Worm (Caenorhabditis elegans) whole organism, L2 larva: ENCODE data around the gene fbxb-91.

Experiments used
- C34F6.9 ChIP-seq: fragments of 150-350 bp; optimal IDR thresholded peaks from 2 replicates; lab custom pipeline; 2014; ENCODE audit warnings: missing biosample characterization, missing genetic modification characterization
- F13H6.1 ChIP-seq: sonication (generic microtip); optimal IDR thresholded peaks from 2 replicates; lab custom pipeline; 2016; ENCODE audit warnings: missing genetic modification characterization, missing compliant biosample characterization
- R02D3.7 ChIP-seq: fragments of 150-350 bp; optimal IDR thresholded peaks from 2 replicates; lab custom pipeline; 2014; ENCODE audit warnings: missing biosample characterization, missing genetic modification characterization
- Y55F3AM.14 ChIP-seq: fragments of 200-800 bp; sonication (Bioruptor generic); optimal IDR thresholded peaks from 2 replicates; lab custom pipeline; 2018; ENCODE audit warnings: mild to moderate bottlenecking, missing genetic modification characterization, missing compliant biosample characterization
- blmp-1 ChIP-seq: sonication (generic microtip); optimal IDR thresholded peaks from 2 replicates; lab custom pipeline; 2017; ENCODE audit warnings: missing genetic modification characterization, mild to moderate bottlenecking, missing compliant biosample characterization, antibody characterized with exemption, moderate library complexity; ENCODE audit not compliant: insufficient read depth
- ceh-82 ChIP-seq: fragments of 150-350 bp; optimal IDR thresholded peaks from 2 replicates; lab custom pipeline; 2014; ENCODE audit warnings: missing biosample characterization, missing genetic modification characterization
- dmd-4 ChIP-seq: sonication (generic microtip); optimal IDR thresholded peaks from 2 replicates; lab custom pipeline; 2017; ENCODE audit warnings: missing biosample characterization, missing genetic modification characterization
- egl-27 ChIP-seq: sonication (generic microtip); optimal IDR thresholded peaks from 3 replicates; lab custom pipeline; 2017; ENCODE audit warnings: missing biosample characterization, missing genetic modification reagents, missing genetic modification characterization
- elt-3 ChIP-seq: sonication (generic microtip); optimal IDR thresholded peaks from 2 replicates; lab custom pipeline; 2017; ENCODE audit warnings: missing biosample characterization, missing genetic modification characterization
- fos-1 ChIP-seq: fragments of 150-350 bp; optimal IDR thresholded peaks from 2 replicates; lab custom pipeline; 2014; ENCODE audit warnings: missing biosample characterization, missing genetic modification characterization
- gmeb-1 ChIP-seq: fragments of 150-350 bp; optimal IDR thresholded peaks from 2 replicates; lab custom pipeline; 2014; ENCODE audit warnings: missing biosample characterization, missing genetic modification characterization
- lin-13 ChIP-seq: fragments of 150-350 bp; optimal IDR thresholded peaks from 2 replicates; lab custom pipeline; 2014; ENCODE audit warnings: missing biosample characterization, missing genetic modification reagents, missing genetic modification characterization
- lin-39 ChIP-seq: fragments of 150-350 bp; optimal IDR thresholded peaks from 2 replicates; lab custom pipeline; 2014; ENCODE audit warnings: missing biosample characterization, missing genetic modification reagents, missing genetic modification characterization
- lsy-2 ChIP-seq, 2 experiments: fragments of 150-350 bp in 1 of 2; sonication (generic microtip) in 1 of 2; optimal IDR thresholded peaks; 2 replicates each; lab custom pipeline; 2014 to 2017; ENCODE audit warnings: missing biosample characterization in 2 of 2, missing genetic modification characterization in 2 of 2
- mab-5 ChIP-seq: fragments of 150-350 bp; optimal IDR thresholded peaks from 2 replicates; lab custom pipeline; 2014; ENCODE audit warnings: missing biosample characterization, missing genetic modification characterization
- mbf-1 ChIP-seq: sonication (generic microtip); optimal IDR thresholded peaks from 2 replicates; lab custom pipeline; 2017; ENCODE audit warnings: missing biosample characterization, missing genetic modification characterization
- nhr-10 ChIP-seq: sonication (generic microtip); optimal IDR thresholded peaks from 2 replicates; lab custom pipeline; 2017; ENCODE audit warnings: missing biosample characterization, missing genetic modification characterization
- nhr-12 ChIP-seq: fragments of 150-350 bp; optimal IDR thresholded peaks from 2 replicates; lab custom pipeline; 2014; ENCODE audit warnings: missing biosample characterization, missing genetic modification characterization
- nhr-129 ChIP-seq: fragments of 150-350 bp; optimal IDR thresholded peaks from 2 replicates; lab custom pipeline; 2014; ENCODE audit warnings: missing biosample characterization, missing genetic modification characterization
- nhr-21 ChIP-seq: fragments of 150-350 bp; optimal IDR thresholded peaks from 2 replicates; lab custom pipeline; 2014; ENCODE audit warnings: missing biosample characterization, missing genetic modification characterization
- nhr-23 ChIP-seq: fragments of 150-350 bp; optimal IDR thresholded peaks from 2 replicates; lab custom pipeline; 2014; ENCODE audit warnings: missing biosample characterization, missing genetic modification reagents, missing genetic modification characterization
- nhr-25 ChIP-seq: fragments of 150-350 bp; sonication (generic microtip); optimal IDR thresholded peaks from 3 replicates; lab custom pipeline; 2014; ENCODE audit warnings: missing biosample characterization, missing genetic modification characterization
- nhr-77 ChIP-seq: fragments of 150-350 bp; optimal IDR thresholded peaks from 2 replicates; lab custom pipeline; 2014; ENCODE audit warnings: missing biosample characterization, missing genetic modification characterization
- peb-1 ChIP-seq: fragments of 150-350 bp; optimal IDR thresholded peaks from 2 replicates; lab custom pipeline; 2014; ENCODE audit warnings: missing biosample characterization, missing genetic modification characterization
- sem-4 ChIP-seq: fragments of 150-350 bp; optimal IDR thresholded peaks from 2 replicates; lab custom pipeline; 2014; ENCODE audit warnings: missing biosample characterization, missing genetic modification reagents, missing genetic modification characterization
- sma-9 ChIP-seq, 2 experiments: fragments of 150-350 bp in 1 of 2; sonication (generic microtip) in 1 of 2; optimal IDR thresholded peaks; 2 replicates each; lab custom pipeline; 2014 to 2016; ENCODE audit warnings: missing genetic modification characterization in 2 of 2, mild to moderate bottlenecking in 1 of 2, missing biosample characterization in 1 of 2, missing compliant biosample characterization in 1 of 2, missing genetic modification reagents in 1 of 2, moderate library complexity in 1 of 2
- unc-39 ChIP-seq: fragments of 150-350 bp; optimal IDR thresholded peaks from 2 replicates; lab custom pipeline; 2014; ENCODE audit warnings: missing biosample characterization, missing genetic modification characterization
- zag-1 ChIP-seq: fragments of 150-350 bp; optimal IDR thresholded peaks from 2 replicates; lab custom pipeline; 2014; ENCODE audit warnings: missing biosample characterization, missing genetic modification characterization
- ztf-1 ChIP-seq: fragments of 200-800 bp; sonication (Bioruptor generic); conservative IDR thresholded peaks from 2 replicates; pipeline ENCODE4 v1.3.6; 2022; ENCODE audit warnings: missing genetic modification characterization, missing compliant biosample characterization
- ztf-11 ChIP-seq: sonication (generic microtip); optimal IDR thresholded peaks from 2 replicates; lab custom pipeline; 2017; ENCODE audit warnings: missing biosample characterization, missing genetic modification characterization
- ztf-4 ChIP-seq: fragments of 150-350 bp; optimal IDR thresholded peaks from 2 replicates; lab custom pipeline; 2014; ENCODE audit warnings: missing biosample characterization, missing genetic modification characterization

Gene fbxb-91

ce11 chrII:3750685-3751084 lies at the start of gene fbxb-91:
Gene fbxb-91, minus strand, starts transcription at chrII:3750785.
- TF ChIP-seq mbf-1 (tag; lab: Kevin White, UChicago), result no peak
- no peak for TF ChIP-seq dmd-4
- no peak for TF ChIP-seq sma-9 (GFP tag; optimal IDR thresholded peaks at IDR 0.05; lab: Kevin White, UChicago)
- no peak for TF ChIP-seq sma-9 (tag; optimal IDR thresholded peaks at IDR 0.05; lab: Kevin White, UChicago)
- TF ChIP-seq lsy-2 (tag; optimal IDR thresholded peaks at IDR 0.05; lab: Kevin White, UChicago), result no peak
- TF ChIP-seq sem-4 (tag; lab: Kevin White, UChicago), result no peak
- no peak for TF ChIP-seq gmeb-1 (tag; lab: Kevin White, UChicago)
- no peak for TF ChIP-seq ztf-1 (GFP tag; lab: Robert Waterston, UW)
- TF ChIP-seq egl-27 (tag; lab: Kevin White, UChicago), result no peak
- no peak for TF ChIP-seq ztf-11 (tag; lab: Kevin White, UChicago)
- TF ChIP-seq lin-39 (tag; lab: Kevin White, UChicago), result no peak
- TF ChIP-seq Y55F3AM.14 (GFP tag; lab: Kevin White, UChicago), result no peak
- TF ChIP-seq nhr-10 (tag; lab: Kevin White, UChicago), result no peak
- no peak for TF ChIP-seq fos-1 (tag; lab: Kevin White, UChicago)
- no peak for TF ChIP-seq F13H6.1 (tag; lab: Kevin White, UChicago)
- TF ChIP-seq peb-1 (tag; lab: Kevin White, UChicago), result no peak

ce11 chrII:3795323-3795722 lies 44.7 kb upstream of the fbxb-91 start, which contains the start of gene Y8A9A.2:
Gene Y8A9A.2, plus strand, starts transcription at chrII:3795623.
- TF ChIP-seq sem-4 (tag; lab: Kevin White, UChicago), result no peak
- TF ChIP-seq fos-1 (tag; lab: Kevin White, UChicago), result no peak
- no peak for TF ChIP-seq ztf-4 (tag; lab: Kevin White, UChicago)
- no peak for TF ChIP-seq lin-13 (GFP tag; lab: Kevin White, UChicago)
- no peak for TF ChIP-seq nhr-12
- TF ChIP-seq, all 48 proteins: peak for 0

- TF ChIP-seq nhr-77 (no peak), nhr-129 (tag; lab: Kevin White, UChicago) (no peak), nhr-12 (no peak), nhr-21 (no peak), zag-1 (tag; lab: Kevin White, UChicago) (no peak)
These were observed 42.8 kb upstream of the fbxb-91 start, which contains the start of gene fbxb-99 for ce11 chrII:3793336-3793735. Gene fbxb-99, minus strand, starts transcription at chrII:3793436.

- TF ChIP-seq fos-1 (tag; lab: Kevin White, UChicago) (peak; percentile 49), C34F6.9 (tag; lab: Kevin White, UChicago) (no peak), nhr-25 (tag; lab: Kevin White, UChicago) (no peak), ceh-82 (tag; lab: Kevin White, UChicago) (no peak), blmp-1 (no peak), Y55F3AM.14 (GFP tag; lab: Kevin White, UChicago) (no peak), nhr-77 (no peak), mab-5 (tag; lab: Kevin White, UChicago) (no peak), F13H6.1 (tag; lab: Kevin White, UChicago) (no peak)
These were observed 37.9 kb upstream of the fbxb-91 start for ce11 chrII:3788356-3788962.

- no peak for TF ChIP-seq nhr-77
- no peak for TF ChIP-seq Y55F3AM.14 (GFP tag; lab: Kevin White, UChicago)
- no peak for TF ChIP-seq nhr-23 (tag; lab: Kevin White, UChicago)
- no peak for TF ChIP-seq unc-39
- no peak for TF ChIP-seq gmeb-1 (tag; lab: Kevin White, UChicago)
- TF ChIP-seq C34F6.9 (tag; lab: Kevin White, UChicago), result no peak
- no peak for TF ChIP-seq ztf-11 (tag; lab: Kevin White, UChicago)
- TF ChIP-seq elt-3 (tag; lab: Kevin White, UChicago), result no peak
- TF ChIP-seq ceh-82 (tag; lab: Kevin White, UChicago), result no peak
- TF ChIP-seq R02D3.7 (tag; lab: Kevin White, UChicago), result no peak
- no peak for TF ChIP-seq ztf-4 (tag; lab: Kevin White, UChicago)
- TF ChIP-seq, all 48 proteins: peak for 0
These were observed 36.6 kb upstream of the fbxb-91 start, which contains the start of gene T24E12.13 for ce11 chrII:3787151-3787550. Gene T24E12.13, plus strand, starts transcription at chrII:3787451.
